Worm (Caenorhabditis elegans): ENCODE results near the gene evl-20.

ce11 chrII:8417059-8417668, 26.9 kb upstream of the evl-20 start, which contains the start of gene fdgt-2:
- no peak for TF ChIP-seq tab-1 (GFP tag; IDR thresholded peaks at IDR 0.05)
- TF ChIP-seq ztf-23 (GFP tag; IDR thresholded peaks at IDR 0.05): no peak
- no peak for TF ChIP-seq ztf-29 (GFP tag; IDR thresholded peaks at IDR 0.05)
- no peak for TF ChIP-seq med-1 (GFP tag; optimal IDR thresholded peaks at IDR 0.05; ENCODE audit: insufficient read depth)
- no peak for TF ChIP-seq T22C8.4 (GFP tag; IDR thresholded peaks at IDR 0.05)
- TF ChIP-seq klf-2 (GFP tag; conservative IDR thresholded peaks at IDR 0.05): no peak
- TF ChIP-seq ref-1 (GFP tag; conservative IDR thresholded peaks at IDR 0.05): no peak
- no peak for TF ChIP-seq flt-1 (GFP tag; IDR thresholded peaks at IDR 0.05)

Data from whole organism, midembryonic.